Fruit fly (Drosophila melanogaster): Measurements from ENCODE around the gene DCX-EMAP.

DCX-EMAP gene

dm6 chr3L:14956288-14957032, 52.9 kb downstream of the DCX-EMAP start (continued):
- TF ChIP-seq E2f2 (GFP tag; IDR thresholded peaks at IDR 0.05), result no peak
- TF ChIP-seq CG13296 (GFP tag; optimal IDR thresholded peaks at IDR 0.05), result no peak
- no peak for TF ChIP-seq gro (GFP tag; optimal IDR thresholded peaks at IDR 0.05)
- no peak for TF ChIP-seq CG12155 (GFP tag; optimal IDR thresholded peaks at IDR 0.05)
- TF ChIP-seq br (optimal IDR thresholded peaks at IDR 0.05), result no peak
- TF ChIP-seq stwl (tag; optimal IDR thresholded peaks at IDR 0.05), result peak; percentile 55
- TF ChIP-seq CG14710 (tag; optimal IDR thresholded peaks at IDR 0.05), result peak; percentile 72
- TF ChIP-seq CG18476 (GFP tag; optimal IDR thresholded peaks at IDR 0.05), result no peak
- TF ChIP-seq crc (GFP tag; optimal IDR thresholded peaks at IDR 0.05), result no peak
- TF ChIP-seq CG2129 (GFP tag; IDR thresholded peaks at IDR 0.05; ENCODE audit: partially characterized antibody), result no peak
- no peak for TF ChIP-seq wdn (GFP tag; IDR thresholded peaks at IDR 0.05)
- TF ChIP-seq mam (GFP tag; optimal IDR thresholded peaks at IDR 0.05), result no peak
- TF ChIP-seq jumu (GFP tag; optimal IDR thresholded peaks at IDR 0.05), result no peak
- peak; percentile 52 for TF ChIP-seq CG31441 (GFP tag; IDR thresholded peaks at IDR 0.05)
- TF ChIP-seq eve (GFP tag; optimal IDR thresholded peaks at IDR 0.05), result no peak
- TF ChIP-seq CG17361 (GFP tag; IDR thresholded peaks at IDR 0.05), result peak; percentile 42; the same call in 2 of the 3 replicates
- no peak for TF ChIP-seq Bteb2 (GFP tag; optimal IDR thresholded peaks at IDR 0.05)
- peak; percentile 8 for TF ChIP-seq Mad (GFP tag; optimal IDR thresholded peaks at IDR 0.05)
- no peak for TF ChIP-seq CG11560 (tag; IDR thresholded peaks at IDR 0.05)
- peak; percentile 50 for TF ChIP-seq CG6254 (GFP tag; optimal IDR thresholded peaks at IDR 0.05)
- no peak for TF ChIP-seq CG4328 (GFP tag; optimal IDR thresholded peaks at IDR 0.05)
- peak; percentile 21 for TF ChIP-seq TFAM (GFP tag; optimal IDR thresholded peaks at IDR 0.05)
- no peak for TF ChIP-seq fru (optimal IDR thresholded peaks at IDR 0.05)
- TF ChIP-seq CG30431 (GFP tag; optimal IDR thresholded peaks at IDR 0.05), result no peak
- no peak for TF ChIP-seq NfI (GFP tag; optimal IDR thresholded peaks at IDR 0.05)
- no peak for TF ChIP-seq CG6765 (GFP tag; optimal IDR thresholded peaks at IDR 0.05)
- no peak for TF ChIP-seq bbx (GFP tag; IDR thresholded peaks at IDR 0.05; ENCODE audit: partially characterized antibody)
- TF ChIP-seq dm (GFP tag; optimal IDR thresholded peaks at IDR 0.05), result no peak
- no peak for TF ChIP-seq CG2678 (tag; optimal IDR thresholded peaks at IDR 0.05)
- TF ChIP-seq sqz (GFP tag; optimal IDR thresholded peaks at IDR 0.05), result peak; percentile 65
- TF ChIP-seq zfh1 (GFP tag; IDR thresholded peaks at IDR 0.05), result no peak; the same call in 2 of the 3 replicates
- no peak for TF ChIP-seq Bdp1 (GFP tag; optimal IDR thresholded peaks at IDR 0.05)
- no peak for TF ChIP-seq seq (GFP tag; IDR thresholded peaks at IDR 0.05)
- TF ChIP-seq CG4730 (GFP tag; IDR thresholded peaks at IDR 0.05), result no peak
- peak; percentile 37 for TF ChIP-seq odd (GFP tag; optimal IDR thresholded peaks at IDR 0.05)
- TF ChIP-seq Sox102F (GFP tag; optimal IDR thresholded peaks at IDR 0.05), result no peak
- peak; percentile 58 for TF ChIP-seq CG10462 (GFP tag; optimal IDR thresholded peaks at IDR 0.05)
- no peak for TF ChIP-seq B-H2 (GFP tag; optimal IDR thresholded peaks at IDR 0.05)
- TF ChIP-seq CG11085 (GFP tag; IDR thresholded peaks at IDR 0.05), result no peak
- no peak for TF ChIP-seq kah (GFP tag; optimal IDR thresholded peaks at IDR 0.05)
- no peak for TF ChIP-seq CG17359 (tag; optimal IDR thresholded peaks at IDR 0.05)
- no peak for TF ChIP-seq CG1647 (GFP tag; optimal IDR thresholded peaks at IDR 0.05)
- TF ChIP-seq crp (GFP tag; optimal IDR thresholded peaks at IDR 0.05), result no peak
- TF ChIP-seq CG7786 (GFP tag; optimal IDR thresholded peaks at IDR 0.05), result no peak
- TF ChIP-seq CG7963 (GFP tag; IDR thresholded peaks at IDR 0.05; ENCODE audit: partially characterized antibody), result no peak
- no peak for TF ChIP-seq vnd (GFP tag; IDR thresholded peaks at IDR 0.05; ENCODE audit: partially characterized antibody)
- TF ChIP-seq Pdp1 (GFP tag; optimal IDR thresholded peaks at IDR 0.05), result peak in 1 of 2 experiments; percentile 39
- no peak for TF ChIP-seq Deaf1 (tag; optimal IDR thresholded peaks at IDR 0.05)
- TF ChIP-seq dimm (GFP tag; IDR thresholded peaks at IDR 0.05), result no peak
- no peak for TF ChIP-seq pb (GFP tag; optimal IDR thresholded peaks at IDR 0.05)
- peak; percentile 40 for TF ChIP-seq CG10979 (tag; optimal IDR thresholded peaks at IDR 0.05)
